Worm (Caenorhabditis elegans): Measurements from ENCODE around the gene tbx-33.

Gene tbx-33

DNA sequence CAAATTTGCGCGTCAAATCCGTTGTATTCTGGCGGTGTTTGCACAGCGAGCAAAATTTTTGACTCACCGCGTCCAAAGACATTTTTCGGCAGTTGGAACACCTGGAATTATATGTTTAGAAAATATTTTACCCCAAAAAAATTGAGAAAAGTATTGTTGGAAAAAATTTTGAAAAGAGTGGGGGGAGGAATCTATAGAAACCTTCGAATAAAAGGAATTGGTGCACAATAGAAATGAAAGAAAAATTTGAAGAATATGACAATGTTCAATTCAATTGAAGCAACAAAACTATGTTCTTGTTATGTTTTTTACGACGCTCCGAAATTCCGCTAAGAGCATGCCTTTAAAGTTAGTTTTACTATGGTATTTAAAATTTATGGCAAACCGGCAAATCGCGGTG lies 7.3 kb downstream of the tbx-33 start, which contains the start of gene Y66A7A.7:
Gene Y66A7A.7 (minus strand): TSS at position 101 of the 400 bp plus-strand sequence.
- no peak for TF ChIP-seq ztf-29 (GFP tag; IDR thresholded peaks at IDR 0.05)
- TF ChIP-seq klf-2 (GFP tag; conservative IDR thresholded peaks at IDR 0.05) = no peak
- no peak for TF ChIP-seq ztf-23 (GFP tag; IDR thresholded peaks at IDR 0.05)
- no peak for TF ChIP-seq med-1 (GFP tag; optimal IDR thresholded peaks at IDR 0.05; ENCODE audit: insufficient read depth)
- no peak for TF ChIP-seq ref-1 (GFP tag; conservative IDR thresholded peaks at IDR 0.05)
- no peak for TF ChIP-seq flt-1 (GFP tag; IDR thresholded peaks at IDR 0.05)
- TF ChIP-seq cog-1 (tag; optimal IDR thresholded peaks at IDR 0.05) = no peak
- TF ChIP-seq T22C8.4 (GFP tag; IDR thresholded peaks at IDR 0.05) = no peak
- no peak for TF ChIP-seq tab-1 (GFP tag; IDR thresholded peaks at IDR 0.05)

DNA sequence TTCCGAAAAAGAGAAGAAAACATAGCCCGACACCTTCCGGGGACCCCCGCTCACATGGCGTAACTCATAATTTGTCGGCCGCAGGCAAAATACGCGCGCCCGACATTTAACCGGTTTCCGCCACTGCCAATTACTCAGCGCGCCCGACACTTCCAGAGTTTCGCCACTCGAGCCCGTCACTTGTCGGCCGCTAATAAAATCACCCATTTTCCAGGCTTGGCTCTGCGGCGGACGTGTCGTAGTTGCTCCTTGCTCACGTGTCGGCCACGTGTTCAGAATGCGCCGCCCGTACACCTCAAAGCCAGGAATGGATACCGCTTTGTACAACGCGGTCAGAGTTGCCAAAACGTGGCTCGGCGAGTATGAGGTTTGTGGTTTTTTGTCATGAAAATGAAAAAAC lies 9.0 kb downstream of the tbx-33 start:
- TF ChIP-seq ztf-29 (GFP tag; IDR thresholded peaks at IDR 0.05) (no peak), klf-2 (GFP tag; conservative IDR thresholded peaks at IDR 0.05) (no peak), ztf-23 (GFP tag; IDR thresholded peaks at IDR 0.05) (no peak), cog-1 (tag; optimal IDR thresholded peaks at IDR 0.05) (no peak), T22C8.4 (GFP tag; IDR thresholded peaks at IDR 0.05) (no peak), flt-1 (GFP tag; IDR thresholded peaks at IDR 0.05) (no peak), ref-1 (GFP tag; conservative IDR thresholded peaks at IDR 0.05) (no peak)

DNA sequence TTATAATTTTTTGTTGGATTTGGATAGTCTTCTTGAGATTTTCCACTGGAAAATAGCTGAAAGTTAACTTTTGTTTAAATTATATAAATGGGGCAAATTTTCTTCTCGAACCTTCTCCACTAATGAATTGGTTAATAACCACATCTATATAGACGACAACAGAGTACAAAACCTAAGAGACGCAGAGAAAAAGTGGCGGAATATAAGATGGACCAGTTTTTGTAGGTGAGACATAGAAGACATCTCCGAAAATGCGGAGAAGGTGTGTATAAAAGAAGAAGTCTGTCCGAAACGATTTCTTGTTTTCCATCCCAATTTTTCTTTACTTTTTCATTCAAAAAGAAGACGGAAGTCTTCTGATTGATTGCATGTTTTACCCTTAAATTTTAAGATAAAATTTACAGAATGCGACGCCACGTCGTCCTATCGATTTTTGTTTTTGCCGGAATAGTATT lies 11.8 kb downstream of the tbx-33 start, which contains the start of gene gly-8:
Gene gly-8 (plus strand): TSS at position 405 of the 455 bp plus-strand sequence.
- TF ChIP-seq tab-1 (GFP tag; IDR thresholded peaks at IDR 0.05) (no peak), klf-2 (GFP tag; conservative IDR thresholded peaks at IDR 0.05) (no peak), T22C8.4 (GFP tag; IDR thresholded peaks at IDR 0.05) (no peak), ztf-29 (GFP tag; IDR thresholded peaks at IDR 0.05) (no peak), flt-1 (GFP tag; IDR thresholded peaks at IDR 0.05) (no peak), ztf-23 (GFP tag; IDR thresholded peaks at IDR 0.05) (no peak), med-1 (GFP tag; optimal IDR thresholded peaks at IDR 0.05; ENCODE audit: insufficient read depth) (no peak), ref-1 (GFP tag; conservative IDR thresholded peaks at IDR 0.05) (no peak), cog-1 (tag; optimal IDR thresholded peaks at IDR 0.05) (no peak)

DNA sequence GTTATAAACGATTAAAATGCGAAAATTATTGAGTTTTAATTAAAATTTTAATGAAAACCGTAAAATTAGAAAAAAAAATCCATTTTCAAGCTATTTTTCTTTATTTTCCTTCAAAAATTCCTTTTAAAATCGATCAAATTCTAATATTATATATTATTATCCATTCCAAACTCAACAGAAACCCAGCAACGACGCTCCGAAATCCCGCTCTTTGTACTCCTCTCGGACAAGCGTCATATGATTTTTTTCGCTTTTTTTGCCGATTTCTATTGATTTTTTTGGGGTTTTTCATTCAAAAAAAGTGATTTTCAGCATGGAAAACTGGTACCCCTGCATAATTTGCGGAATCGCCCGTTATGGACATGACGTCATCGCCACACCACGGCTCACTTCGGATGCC lies 20.2 kb downstream of the tbx-33 start, which contains the start of gene ceh-91:
Gene ceh-91 (plus strand): TSS at position 301 of the 400 bp plus-strand sequence.
- TF ChIP-seq T22C8.4 (GFP tag; IDR thresholded peaks at IDR 0.05) = no peak
- no peak for TF ChIP-seq ztf-29 (GFP tag; IDR thresholded peaks at IDR 0.05)
- TF ChIP-seq med-1 (GFP tag; optimal IDR thresholded peaks at IDR 0.05; ENCODE audit: insufficient read depth) = no peak
- no peak for TF ChIP-seq cog-1 (tag; optimal IDR thresholded peaks at IDR 0.05)
- TF ChIP-seq ztf-23 (GFP tag; IDR thresholded peaks at IDR 0.05) = no peak
- no peak for TF ChIP-seq ref-1 (GFP tag; conservative IDR thresholded peaks at IDR 0.05)
- no peak for TF ChIP-seq tab-1 (GFP tag; IDR thresholded peaks at IDR 0.05)
- TF ChIP-seq klf-2 (GFP tag; conservative IDR thresholded peaks at IDR 0.05) = no peak
- no peak for TF ChIP-seq flt-1 (GFP tag; IDR thresholded peaks at IDR 0.05)

DNA sequence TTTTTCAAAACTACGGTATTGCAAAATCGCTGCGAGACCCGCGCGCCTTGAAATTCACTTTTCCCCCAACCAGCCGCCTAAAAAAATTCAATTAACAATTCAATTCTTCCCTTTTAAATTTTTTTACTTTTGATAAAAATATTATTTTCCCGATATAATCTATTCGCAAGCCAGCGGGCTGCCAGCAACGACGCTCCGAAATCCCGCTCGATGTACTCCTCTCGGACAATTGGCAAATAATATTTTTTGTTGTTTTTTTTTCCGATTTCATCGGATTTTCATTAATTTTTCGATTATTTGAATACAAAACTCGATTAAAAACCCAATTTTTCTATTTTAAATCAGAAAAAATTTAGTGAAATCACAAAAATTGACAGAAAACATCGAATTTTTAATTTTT lies 20.8 kb downstream of the tbx-33 start:
- TF ChIP-seq tab-1 (GFP tag; IDR thresholded peaks at IDR 0.05) = no peak
- no peak for TF ChIP-seq ztf-29 (GFP tag; IDR thresholded peaks at IDR 0.05)
- TF ChIP-seq ref-1 (GFP tag; conservative IDR thresholded peaks at IDR 0.05) = no peak

DNA sequence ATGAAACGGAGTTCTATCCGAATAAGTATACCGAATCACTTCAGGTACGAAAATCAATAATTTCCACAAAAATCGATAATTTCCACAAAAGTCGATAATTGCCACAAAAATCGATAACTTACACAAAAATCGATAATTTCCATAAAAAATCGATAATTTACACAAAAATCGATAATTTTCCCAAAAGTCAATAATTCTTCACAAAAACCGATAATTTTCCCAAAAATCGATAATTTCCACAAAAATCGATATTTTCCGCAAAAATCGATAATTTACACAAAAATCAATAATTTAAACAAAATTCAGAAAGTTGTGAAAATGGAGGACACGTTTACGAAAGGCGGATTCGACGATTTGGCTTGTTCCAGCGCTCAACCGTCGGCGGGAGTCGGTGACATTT lies 21.8 kb downstream of the tbx-33 start:
- TF ChIP-seq flt-1 (GFP tag; IDR thresholded peaks at IDR 0.05) (no peak), ref-1 (GFP tag; conservative IDR thresholded peaks at IDR 0.05) (no peak), T22C8.4 (GFP tag; IDR thresholded peaks at IDR 0.05) (peak; percentile 99)

DNA sequence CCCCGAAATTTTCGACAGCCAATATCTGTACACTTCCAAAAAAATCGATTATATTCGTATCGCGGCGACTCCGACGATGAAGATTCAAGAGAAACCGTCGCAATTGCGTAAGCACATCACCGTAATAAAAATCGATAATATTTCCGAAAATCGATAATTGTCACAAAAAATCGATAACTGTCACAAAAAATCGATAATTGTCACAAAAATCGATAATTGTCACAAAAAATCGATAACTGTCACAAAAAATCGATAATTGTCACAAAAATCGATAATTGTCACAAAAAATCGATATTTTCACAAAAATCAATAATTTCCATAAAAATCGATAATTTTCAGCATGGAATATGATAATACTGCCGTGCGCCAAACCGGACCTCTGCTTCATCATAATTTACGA lies 22.3 kb downstream of the tbx-33 start:
- peak; percentile 99 for TF ChIP-seq T22C8.4 (GFP tag; IDR thresholded peaks at IDR 0.05)

DNA sequence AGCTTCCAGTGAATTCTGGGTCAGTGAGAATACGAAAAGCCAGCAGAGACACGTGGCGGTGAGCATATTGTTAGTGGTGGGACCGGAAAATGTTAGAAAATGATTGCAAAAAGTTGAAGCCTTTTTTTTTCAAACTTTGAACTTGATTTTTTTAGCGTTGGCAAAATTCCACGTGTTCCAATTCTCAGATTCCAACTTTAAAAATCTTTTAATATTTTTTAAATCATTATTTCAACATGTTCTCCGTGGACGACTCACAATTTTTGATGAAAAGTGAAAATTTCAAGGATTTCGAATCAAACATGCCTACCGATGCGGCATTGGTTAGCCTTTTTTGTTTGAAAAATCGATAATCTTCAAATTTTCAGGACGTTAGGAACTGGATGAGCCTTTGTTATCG lies 24.3 kb downstream of the tbx-33 start, which contains the start of the genes Y66A7A.9 and Y66A7A.4:
Gene Y66A7A.9 (minus strand): TSS at position 101 of the 400 bp plus-strand sequence.
Gene Y66A7A.4 (plus strand): TSS at position 237 of the 400 bp plus-strand sequence.
- no peak for TF ChIP-seq tab-1 (GFP tag; IDR thresholded peaks at IDR 0.05)
- no peak for TF ChIP-seq ref-1 (GFP tag; conservative IDR thresholded peaks at IDR 0.05)
- TF ChIP-seq T22C8.4 (GFP tag; IDR thresholded peaks at IDR 0.05) = no peak
- no peak for TF ChIP-seq flt-1 (GFP tag; IDR thresholded peaks at IDR 0.05)
- no peak for TF ChIP-seq cog-1 (tag; optimal IDR thresholded peaks at IDR 0.05)
- no peak for TF ChIP-seq ztf-29 (GFP tag; IDR thresholded peaks at IDR 0.05)
- no peak for TF ChIP-seq ztf-23 (GFP tag; IDR thresholded peaks at IDR 0.05)
- TF ChIP-seq med-1 (GFP tag; optimal IDR thresholded peaks at IDR 0.05; ENCODE audit: insufficient read depth) = no peak
- no peak for TF ChIP-seq klf-2 (GFP tag; conservative IDR thresholded peaks at IDR 0.05)

DNA sequence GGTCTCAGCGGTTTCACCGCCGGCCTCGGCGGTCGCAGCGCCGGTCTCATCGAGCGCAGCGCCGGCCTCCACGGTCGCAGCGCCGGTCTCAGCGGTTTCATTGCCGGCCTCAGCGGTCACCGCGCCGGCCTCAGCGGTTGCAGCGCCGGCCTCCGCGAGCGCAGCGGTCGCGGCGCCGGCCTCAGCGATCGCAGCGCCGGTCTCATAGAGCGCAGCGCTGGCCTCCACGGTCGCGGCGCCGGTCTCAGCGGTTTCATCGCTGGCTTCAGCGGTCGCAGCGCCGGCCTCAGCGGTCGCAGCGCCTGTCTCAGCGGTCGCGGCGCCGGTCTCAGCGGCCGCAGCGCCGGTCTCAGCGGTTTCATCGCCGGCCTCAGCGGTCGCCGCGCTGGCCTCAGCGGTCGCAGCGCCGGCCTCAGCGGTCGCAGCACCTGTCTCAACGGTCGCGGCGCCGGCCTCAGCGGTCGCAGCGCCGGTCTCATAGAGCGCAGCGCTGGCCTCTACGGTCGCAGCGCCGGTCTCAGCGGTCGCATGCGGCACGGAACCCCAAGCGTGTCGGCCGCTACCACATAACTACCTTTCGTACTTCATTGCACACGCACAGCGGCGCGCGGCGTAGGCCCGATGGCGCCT lies 24.9 kb downstream of the tbx-33 start:
- TF ChIP-seq T22C8.4 (GFP tag; IDR thresholded peaks at IDR 0.05) (no peak), tab-1 (GFP tag; IDR thresholded peaks at IDR 0.05) (no peak), ztf-23 (GFP tag; IDR thresholded peaks at IDR 0.05) (no peak), flt-1 (GFP tag; IDR thresholded peaks at IDR 0.05) (no peak), ref-1 (GFP tag; conservative IDR thresholded peaks at IDR 0.05) (no peak)

DNA sequence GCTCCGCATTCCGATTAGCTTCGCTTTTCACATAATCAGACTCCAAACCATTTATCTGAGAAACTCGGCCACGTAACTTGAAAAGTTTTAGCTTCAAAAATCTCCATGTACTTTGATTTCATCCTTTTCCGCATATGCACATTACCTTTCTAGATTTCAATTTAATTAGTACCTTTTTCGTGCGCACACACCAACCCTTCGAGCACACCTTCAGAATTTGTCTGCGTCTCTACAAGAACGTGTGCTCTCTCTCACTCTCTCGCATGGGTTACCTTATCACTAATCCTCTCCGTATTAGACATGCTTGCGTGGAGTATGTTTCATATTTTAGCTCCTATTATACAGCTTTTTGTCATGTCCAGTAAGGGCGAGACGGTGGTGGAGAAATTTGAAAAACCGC lies 27.1 kb downstream of the tbx-33 start, which contains the start of gene Y66D12A.30:
Gene Y66D12A.30 (plus strand): TSS at position 301 of the 400 bp plus-strand sequence.
- no peak for TF ChIP-seq ref-1 (GFP tag; conservative IDR thresholded peaks at IDR 0.05)
- no peak for TF ChIP-seq T22C8.4 (GFP tag; IDR thresholded peaks at IDR 0.05)
- no peak for TF ChIP-seq med-1 (GFP tag; optimal IDR thresholded peaks at IDR 0.05; ENCODE audit: insufficient read depth)
- TF ChIP-seq klf-2 (GFP tag; conservative IDR thresholded peaks at IDR 0.05) = no peak
- no peak for TF ChIP-seq flt-1 (GFP tag; IDR thresholded peaks at IDR 0.05)
- TF ChIP-seq ztf-23 (GFP tag; IDR thresholded peaks at IDR 0.05) = no peak
- TF ChIP-seq tab-1 (GFP tag; IDR thresholded peaks at IDR 0.05) = no peak
- no peak for TF ChIP-seq cog-1 (tag; optimal IDR thresholded peaks at IDR 0.05)
- no peak for TF ChIP-seq ztf-29 (GFP tag; IDR thresholded peaks at IDR 0.05)

Measured in whole organism, midembryonic.